Worm (Caenorhabditis elegans): Measurements from ENCODE around the gene T08G5.15.

DNA sequence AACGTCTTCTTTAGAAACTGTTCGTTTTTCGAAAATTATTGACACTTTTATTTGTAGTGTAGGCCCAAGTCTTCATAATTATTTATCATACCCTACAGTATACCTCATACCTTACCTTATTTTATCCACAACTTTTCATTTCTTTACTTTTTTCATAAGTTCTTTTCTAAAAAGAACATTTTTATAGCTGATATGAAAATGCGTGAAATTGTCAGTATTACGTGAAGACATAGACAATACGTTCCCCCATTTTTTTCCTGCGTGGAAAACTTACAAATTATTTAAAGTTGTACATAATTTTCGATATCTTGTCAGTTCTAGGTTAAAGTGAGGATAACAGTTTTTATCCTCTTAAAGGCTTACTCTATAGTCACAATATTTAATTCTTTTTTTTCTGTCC, 46.9 kb upstream of the T08G5.15 start:
- no peak for TF ChIP-seq elt-3 (tag; optimal IDR thresholded peaks at IDR 0.05)
- no peak for TF ChIP-seq lin-39 (tag; optimal IDR thresholded peaks at IDR 0.05)
- no peak for TF ChIP-seq sem-4 (tag; optimal IDR thresholded peaks at IDR 0.05)
- TF ChIP-seq fos-1 (tag; optimal IDR thresholded peaks at IDR 0.05), result no peak
- no peak for TF ChIP-seq zag-1 (tag; optimal IDR thresholded peaks at IDR 0.05)
- no peak for TF ChIP-seq nhr-77 (tag; optimal IDR thresholded peaks at IDR 0.05)
- no peak for TF ChIP-seq nhr-129 (tag; optimal IDR thresholded peaks at IDR 0.05)
- no peak for TF ChIP-seq mdl-1 (tag; optimal IDR thresholded peaks at IDR 0.05)
- no peak for TF ChIP-seq unc-39 (tag; optimal IDR thresholded peaks at IDR 0.05)
- TF ChIP-seq ama-1 (optimal IDR thresholded peaks at IDR 0.05), result no peak
- TF ChIP-seq lsy-2 (tag; optimal IDR thresholded peaks at IDR 0.05), result no peak
- TF ChIP-seq R02D3.7 (tag; optimal IDR thresholded peaks at IDR 0.05), result no peak
